Worm (Caenorhabditis elegans) whole organism, L2 larva: ENCODE results near the gene Y41D4B.14.

Source experiments
- R02D3.7 ChIP-seq: fragments of 150-350 bp; optimal IDR thresholded peaks from 2 replicates; lab custom pipeline; 2014; ENCODE audit warnings: missing biosample characterization, missing genetic modification characterization
- elt-1 ChIP-seq: fragments of 150-350 bp; optimal IDR thresholded peaks from 2 replicates; lab custom pipeline; 2014; ENCODE audit warnings: missing biosample characterization, missing genetic modification characterization
- nhr-11 ChIP-seq: fragments of 150-350 bp; optimal IDR thresholded peaks from 2 replicates; lab custom pipeline; 2014; ENCODE audit warnings: missing biosample characterization, missing genetic modification characterization
- nhr-237 ChIP-seq: fragments of 150-350 bp; optimal IDR thresholded peaks from 2 replicates; lab custom pipeline; 2014; ENCODE audit warnings: missing biosample characterization, missing genetic modification characterization
- ztf-11 ChIP-seq: sonication (generic microtip); optimal IDR thresholded peaks from 2 replicates; lab custom pipeline; 2017; ENCODE audit warnings: missing biosample characterization, missing genetic modification characterization
- ztf-4 ChIP-seq: fragments of 150-350 bp; optimal IDR thresholded peaks from 2 replicates; lab custom pipeline; 2014; ENCODE audit warnings: missing biosample characterization, missing genetic modification characterization

DNA sequence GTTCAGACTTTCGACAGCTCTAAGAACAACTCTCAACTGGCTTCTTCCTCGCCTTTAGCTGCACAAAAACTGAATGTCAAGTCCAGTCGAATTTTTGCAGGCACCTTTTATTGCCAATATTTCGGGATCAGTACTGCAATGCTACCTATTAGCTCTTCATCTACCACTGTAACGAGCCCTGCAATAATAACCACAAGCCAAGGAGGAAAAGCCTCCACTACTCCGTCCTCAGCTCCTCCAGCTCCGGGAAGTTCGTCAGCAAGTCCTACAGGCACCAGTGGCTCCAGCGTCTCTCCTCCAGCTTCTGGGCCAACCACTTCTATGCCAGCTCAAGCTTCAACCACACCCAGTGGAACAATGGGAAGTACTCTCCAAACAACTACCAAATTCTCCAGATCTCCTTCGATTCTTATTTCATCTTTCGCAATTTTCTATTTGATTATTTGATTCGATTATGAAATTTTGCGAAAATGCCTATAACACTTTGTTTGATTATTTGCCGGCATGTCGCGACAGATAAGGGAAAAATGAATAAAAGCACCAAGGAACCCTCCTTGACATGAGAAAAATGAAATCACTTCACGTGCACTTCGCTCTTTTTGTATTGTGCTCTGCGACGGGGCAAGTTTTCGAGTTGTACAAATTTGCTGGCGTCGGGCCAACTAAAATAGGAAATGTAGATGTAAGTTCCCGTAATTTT lies 21.7 kb upstream of the Y41D4B.14 start, which contains the start of gene C34H4.1:
- TF ChIP-seq nhr-237 (tag; lab: Kevin White, UChicago), result no peak
- TF ChIP-seq ztf-11 (tag; lab: Kevin White, UChicago), result no peak
- TF ChIP-seq ztf-4 (tag; lab: Kevin White, UChicago), result no peak
- TF ChIP-seq elt-1 (tag; lab: Kevin White, UChicago), result no peak
- TF ChIP-seq nhr-11 (tag; lab: Kevin White, UChicago), result no peak
- no peak for TF ChIP-seq R02D3.7 (tag; lab: Kevin White, UChicago)
